Fruit fly (Drosophila melanogaster) whole organism, embryonic: ENCODE data around the gene CG10300.
A peak's percentile ranks its signal among the peaks of the same experiment; 100 is the strongest.

Experiments used
- ATbp ChIP-seq: fragments of 200-800 bp; sonication (Bioruptor generic); optimal IDR thresholded peaks from 2 replicates; lab custom pipeline; 2017; ENCODE audit warnings: missing biosample characterization, mild to moderate bottlenecking, missing genetic modification characterization, missing genetic modification reagents
- CG12155 ChIP-seq: fragments of 200-800 bp; sonication (Bioruptor generic); optimal IDR thresholded peaks from 3 replicates; lab custom pipeline; 2016; ENCODE audit warnings: missing biosample characterization, missing genetic modification characterization
- CG13624 ChIP-seq: fragments of 200-800 bp; sonication (Bioruptor generic); optimal IDR thresholded peaks from 2 replicates; lab custom pipeline; 2016; ENCODE audit warnings: missing biosample characterization, missing genetic modification characterization
- CG14710 ChIP-seq: fragments of 200-800 bp; sonication (Bioruptor generic); optimal IDR thresholded peaks from 3 replicates; lab custom pipeline; 2019; ENCODE audit warnings: missing biosample characterization, mild to moderate bottlenecking, missing genetic modification characterization, moderate library complexity
- CG1529 ChIP-seq: fragments of 200-800 bp; sonication (Bioruptor generic); optimal IDR thresholded peaks from 3 replicates; lab custom pipeline; 2018; ENCODE audit warnings: missing biosample characterization, missing genetic modification characterization
- CG16815 ChIP-seq: fragments of 200-800 bp; sonication (Bioruptor generic); optimal IDR thresholded peaks from 3 replicates; lab custom pipeline; 2017; ENCODE audit warnings: missing biosample characterization, mild to moderate bottlenecking, missing genetic modification characterization
- CG17385 ChIP-seq: fragments of 200-800 bp; sonication (Bioruptor generic); optimal IDR thresholded peaks from 3 replicates; lab custom pipeline; 2018; ENCODE audit warnings: missing biosample characterization, mild to moderate bottlenecking, missing genetic modification characterization
- CG2116 ChIP-seq: fragments of 200-800 bp; sonication (Bioruptor generic); optimal IDR thresholded peaks from 3 replicates; lab custom pipeline; 2018; ENCODE audit warnings: missing biosample characterization, mild to moderate bottlenecking, missing genetic modification characterization
- CG33213 ChIP-seq: fragments of 200-800 bp; sonication (Bioruptor generic); optimal IDR thresholded peaks from 3 replicates; lab custom pipeline; 2016; ENCODE audit warnings: missing biosample characterization, missing genetic modification characterization
- CG3847 ChIP-seq: fragments of 200-800 bp; sonication (Bioruptor generic); IDR thresholded peaks from 2 replicates; pipeline ENCODE4 v1.3.6; 2022; ENCODE audit warnings: missing biosample characterization, missing genetic modification characterization
- CG4854 ChIP-seq: fragments of 200-800 bp; sonication (Bioruptor generic); optimal IDR thresholded peaks from 2 replicates; lab custom pipeline; 2016; ENCODE audit warnings: missing biosample characterization, missing genetic modification characterization, inconsistent platforms
- CG6175 ChIP-seq: fragments of 200-800 bp; sonication (Bioruptor generic); IDR thresholded peaks from 3 replicates; pipeline ENCODE4 v1.3.6; 2022; ENCODE audit warnings: missing biosample characterization, missing genetic modification characterization
- CG6689 ChIP-seq: fragments of 200-800 bp; sonication (Bioruptor generic); IDR thresholded peaks from 2 replicates; pipeline ENCODE4 v1.3.6; 2022; ENCODE audit warnings: missing biosample characterization, missing genetic modification characterization
- CG7928 ChIP-seq: fragments of 200-800 bp; sonication (Bioruptor generic); optimal IDR thresholded peaks from 2 replicates; lab custom pipeline; 2017; ENCODE audit warnings: missing biosample characterization, mild to moderate bottlenecking, missing genetic modification characterization
- CG7963 ChIP-seq: fragments of 200-800 bp; sonication (Bioruptor generic); IDR thresholded peaks from 3 replicates; pipeline ENCODE4 v1.3.6; 2022; ENCODE audit warnings: missing biosample characterization, missing genetic modification characterization; ENCODE audit not compliant: partially characterized antibody
- CG8089 ChIP-seq: fragments of 200-800 bp; sonication (Bioruptor generic); optimal IDR thresholded peaks from 3 replicates; lab custom pipeline; 2016; ENCODE audit warnings: missing biosample characterization, missing genetic modification characterization
- CG8388 ChIP-seq: fragments of 200-800 bp; sonication (Bioruptor generic); optimal IDR thresholded peaks from 2 replicates; lab custom pipeline; 2019; ENCODE audit warnings: missing biosample characterization, mild to moderate bottlenecking, missing genetic modification characterization, moderate library complexity
- CkIIα-i1 ChIP-seq: fragments of 200-800 bp; sonication (Bioruptor generic); IDR thresholded peaks from 2 replicates; pipeline ENCODE4 v1.3.6; 2022; ENCODE audit warnings: missing biosample characterization, missing genetic modification characterization
- Doc2 ChIP-seq: fragments of 200-800 bp; sonication (Bioruptor generic); IDR thresholded peaks from 2 replicates; pipeline ENCODE4 v1.3.6; 2022; ENCODE audit warnings: missing biosample characterization, missing genetic modification characterization
- ERR ChIP-seq: fragments of 200-800 bp; sonication (Bioruptor generic); optimal IDR thresholded peaks from 2 replicates; lab custom pipeline; 2016; ENCODE audit warnings: missing biosample characterization, missing genetic modification characterization
- Eip74EF ChIP-seq, 2 experiments: fragments of 200-800 bp in 1 of 2; fragments of >200 bp in 1 of 2; sonication (Bioruptor generic) in 1 of 2; optimal IDR thresholded peaks; 2 replicates each; lab custom pipeline; 2017 to 2019; ENCODE audit warnings: missing biosample characterization in 2 of 2, missing genetic modification characterization in 2 of 2, mild to moderate bottlenecking in 1 of 2, moderate library complexity in 1 of 2
- Med ChIP-seq: fragments of 200-800 bp; sonication (Bioruptor generic); peaks from one replicate; lab custom pipeline; 2016; ENCODE audit warnings: missing biosample characterization, missing genetic modification characterization, mild to moderate bottlenecking, inconsistent platforms, moderate library complexity
- Sin3A ChIP-seq: fragments of >200 bp; optimal IDR thresholded peaks from 2 replicates; lab custom pipeline; 2018
- Tbp ChIP-seq: fragments of >200 bp; optimal IDR thresholded peaks from 2 replicates; lab custom pipeline; 2018; ENCODE audit warnings: missing biosample characterization, missing genetic modification characterization
- Vsx1 ChIP-seq: fragments of 200-800 bp; sonication (Bioruptor generic); optimal IDR thresholded peaks from 2 replicates; lab custom pipeline; 2017; ENCODE audit warnings: missing biosample characterization, mild to moderate bottlenecking, missing genetic modification characterization, missing genetic modification reagents
- bsh ChIP-seq, 2 experiments: fragments of 200-800 bp; sonication (Bioruptor generic); optimal IDR thresholded peaks; 2 replicates each; lab custom pipeline; 2017 to 2018; ENCODE audit warnings: mild to moderate bottlenecking in 2 of 2, missing biosample characterization in 2 of 2, missing genetic modification characterization in 2 of 2, moderate library complexity in 1 of 2
- cato ChIP-seq: fragments of 200-800 bp; sonication (Bioruptor generic); optimal IDR thresholded peaks from 2 replicates; lab custom pipeline; 2016; ENCODE audit warnings: missing biosample characterization, missing genetic modification characterization, borderline replicate concordance
- crp ChIP-seq, 2 experiments: fragments of 200-800 bp; sonication (Bioruptor generic); optimal IDR thresholded peaks; 2 replicates in 1 of 2; 3 replicates in 1 of 2; lab custom pipeline; 2017; ENCODE audit warnings: missing biosample characterization in 2 of 2, missing genetic modification characterization in 2 of 2, mild to moderate bottlenecking in 1 of 2, moderate library complexity in 1 of 2
- emc ChIP-seq: fragments of 200-800 bp; sonication (Bioruptor generic); optimal IDR thresholded peaks from 2 replicates; lab custom pipeline; 2016; ENCODE audit warnings: missing biosample characterization, missing genetic modification characterization
- en ChIP-seq: fragments of 200-800 bp; sonication (Bioruptor generic); optimal IDR thresholded peaks from 2 replicates; lab custom pipeline; 2016; ENCODE audit warnings: missing biosample characterization, missing genetic modification characterization
- exex ChIP-seq: fragments of 200-800 bp; sonication (Bioruptor generic); optimal IDR thresholded peaks from 4 replicates; lab custom pipeline; 2018; ENCODE audit warnings: missing biosample characterization, mild to moderate bottlenecking, missing genetic modification characterization, moderate library complexity
- fd96Cb ChIP-seq: fragments of 200-800 bp; sonication (Bioruptor generic); optimal IDR thresholded peaks from 2 replicates; lab custom pipeline; 2018; ENCODE audit warnings: missing biosample characterization, mild to moderate bottlenecking, missing genetic modification characterization, moderate library complexity
- fu2 ChIP-seq: fragments of 200-800 bp; sonication (Bioruptor generic); optimal IDR thresholded peaks from 2 replicates; lab custom pipeline; 2016; ENCODE audit warnings: missing biosample characterization, missing genetic modification characterization
- gem ChIP-seq: fragments of 200-800 bp; sonication (Bioruptor generic); optimal IDR thresholded peaks from 2 replicates; lab custom pipeline; 2019; ENCODE audit warnings: missing biosample characterization, mild to moderate bottlenecking, missing genetic modification characterization, moderate library complexity
- gsb-n ChIP-seq: fragments of 200-800 bp; sonication (Bioruptor generic); optimal IDR thresholded peaks from 3 replicates; lab custom pipeline; 2018; ENCODE audit warnings: missing biosample characterization, mild to moderate bottlenecking, missing genetic modification characterization
- hbn ChIP-seq: fragments of 200-800 bp; sonication (Bioruptor generic); IDR thresholded peaks from 2 replicates; pipeline ENCODE4 v1.3.6; 2022; ENCODE audit warnings: missing biosample characterization, missing genetic modification characterization; ENCODE audit not compliant: partially characterized antibody
- hth ChIP-seq: fragments of >200 bp; optimal IDR thresholded peaks from 2 replicates; lab custom pipeline; 2017; ENCODE audit warnings: inconsistent platforms
- jing ChIP-seq: fragments of 200-800 bp; sonication (Bioruptor generic); optimal IDR thresholded peaks from 2 replicates; lab custom pipeline; 2018; ENCODE audit warnings: missing biosample characterization, mild to moderate bottlenecking, missing genetic modification characterization
- lola ChIP-seq, 3 experiments: fragments of >200 bp in 2 of 3; fragments of 200-800 bp in 1 of 3; sonication (Bioruptor generic) in 1 of 3; optimal IDR thresholded peaks; 2 replicates each; lab custom pipeline; 2017 to 2019; ENCODE audit warnings: missing biosample characterization in 3 of 3, missing genetic modification characterization in 3 of 3, mild to moderate bottlenecking in 1 of 3, moderate library complexity in 1 of 3
- maf-S ChIP-seq: fragments of 200-800 bp; sonication (Bioruptor generic); optimal IDR thresholded peaks from 2 replicates; lab custom pipeline; 2016; ENCODE audit warnings: missing biosample characterization, missing genetic modification characterization
- mam ChIP-seq: fragments of 200-800 bp; sonication (Bioruptor generic); optimal IDR thresholded peaks from 3 replicates; lab custom pipeline; 2016; ENCODE audit warnings: missing biosample characterization, missing genetic modification characterization
- otp ChIP-seq: fragments of 200-800 bp; sonication (Bioruptor generic); IDR thresholded peaks from 3 replicates; pipeline ENCODE4, ENCODE4 v1.3.6; 2022; ENCODE audit warnings: missing biosample characterization, missing genetic modification characterization
- p53 ChIP-seq: fragments of 200-800 bp; sonication (Bioruptor generic); optimal IDR thresholded peaks from 2 replicates; lab custom pipeline; 2016; ENCODE audit warnings: missing biosample characterization, missing genetic modification characterization
- prd ChIP-seq, 3 experiments: fragments of >200 bp in 2 of 3; fragments of 200-800 bp in 1 of 3; sonication (Bioruptor generic) in 1 of 3; optimal IDR thresholded peaks in 2 of 3; IDR thresholded peaks in 1 of 3; 2 replicates in 2 of 3; 3 replicates in 1 of 3; pipeline versions ENCODE4 v1.3.6 to Lab custom; 2017 to 2022; ENCODE audit warnings: missing biosample characterization in 1 of 3, missing genetic modification characterization in 1 of 3
- sc ChIP-seq, 3 experiments: fragments of >200 bp in 2 of 3; fragments of 200-800 bp in 1 of 3; sonication (Bioruptor generic) in 1 of 3; optimal IDR thresholded peaks; 2 replicates in 2 of 3; 3 replicates in 1 of 3; lab custom pipeline; 2017; ENCODE audit warnings: mild to moderate bottlenecking in 1 of 3, missing biosample characterization in 1 of 3, missing genetic modification characterization in 1 of 3, missing genetic modification reagents in 1 of 3
- seq ChIP-seq: fragments of 200-800 bp; sonication (Bioruptor generic); IDR thresholded peaks from 2 replicates; pipeline ENCODE4 v1.3.6; 2022; ENCODE audit warnings: missing biosample characterization, missing genetic modification characterization
- sqz ChIP-seq: fragments of 200-800 bp; sonication (Bioruptor generic); optimal IDR thresholded peaks from 3 replicates; lab custom pipeline; 2018; ENCODE audit warnings: missing biosample characterization, mild to moderate bottlenecking, missing genetic modification characterization
- z ChIP-seq: fragments of 200-800 bp; sonication (Bioruptor generic); IDR thresholded peaks from 3 replicates; pipeline ENCODE4 v1.3.6; 2022; ENCODE audit warnings: missing biosample characterization, missing genetic modification characterization
- zf30C ChIP-seq: fragments of 200-800 bp; sonication (Bioruptor generic); optimal IDR thresholded peaks from 3 replicates; lab custom pipeline; 2018; ENCODE audit warnings: missing biosample characterization, mild to moderate bottlenecking, missing genetic modification characterization

The CG10300 gene

DNA sequence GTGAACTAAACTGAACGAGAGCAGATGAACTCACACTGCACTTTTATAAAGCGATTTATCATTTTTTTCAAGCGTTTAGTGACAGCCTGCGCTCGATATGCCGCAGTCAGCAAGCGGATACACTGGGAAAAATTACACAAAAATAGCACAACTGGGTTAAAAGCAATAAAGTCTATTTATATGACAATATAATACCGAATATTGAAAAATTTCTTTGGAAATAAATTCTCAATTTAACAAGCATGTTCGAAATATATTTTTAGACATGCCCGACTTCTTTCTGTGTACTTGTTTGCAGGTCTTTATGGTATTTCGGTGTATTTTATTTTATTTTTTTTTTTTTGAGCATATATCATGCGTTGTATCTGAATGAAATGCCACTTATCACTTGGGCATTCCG is 2.6 kb downstream of the CG10300 start (continued):
- TF ChIP-seq bsh (GFP tag; optimal IDR thresholded peaks at IDR 0.05; lab: Kevin White, UChicago) (peak in 1 of 2 experiments; percentile 82), CG13624 (peak; percentile 10), CG8089 (GFP tag; lab: Kevin White, UChicago) (peak; percentile 16), CG3847 (GFP tag; lab: Robert Waterston, UW) (0 out of 2 replicates have a peak, but pooled peaks have one; percentile 14), Sin3A (lab: Kevin White, UChicago) (no peak), sqz (GFP tag; lab: Kevin White, UChicago) (peak; percentile 41), Med (GFP tag; lab: Kevin White, UChicago) (no peak), lola (GFP tag; optimal IDR thresholded peaks at IDR 0.05; lab: Kevin White, UChicago) (peak in 1 of 3 experiments; percentile 66), CG16815 (GFP tag; lab: Kevin White, UChicago) (peak; percentile 47), ERR (GFP tag; lab: Kevin White, UChicago) (no peak), CG14710 (tag; lab: Kevin White, UChicago) (peak; percentile 68), Eip74EF (GFP tag; optimal IDR thresholded peaks at IDR 0.05; lab: Kevin White, UChicago) (peak in 1 of 2 experiments; percentile 48), fd96Cb (tag; lab: Kevin White, UChicago) (peak; percentile 72), Vsx1 (GFP tag; lab: Kevin White, UChicago) (peak; percentile 39), CG17385 (peak; percentile 58), en (no peak), fu2 (GFP tag; lab: Kevin White, UChicago) (peak; percentile 7), CkIIα-i1 (GFP tag; lab: Robert Waterston, UW) (no peak), CG6175 (GFP tag; lab: Robert Waterston, UW) (no peak), otp (GFP tag; lab: Robert Waterston, UW) (peak; percentile 70; the same call in 2 of the 3 replicates), hth (lab: Kevin White, UChicago) (no peak), gsb-n (tag; lab: Kevin White, UChicago) (peak; percentile 69), prd (optimal IDR thresholded peaks at IDR 0.05; lab: Kevin White, UChicago) (no peak), prd (GFP tag; IDR thresholded peaks at IDR 0.05; lab: Robert Waterston, UW) (peak; percentile 77), Tbp (GFP tag; lab: Kevin White, UChicago) (no peak), CG12155 (GFP tag; lab: Kevin White, UChicago) (peak; percentile 50), emc (GFP tag; lab: Kevin White, UChicago) (no peak), CG2116 (no peak), crp (GFP tag; optimal IDR thresholded peaks at IDR 0.05; lab: Kevin White, UChicago) (no peak), mam (GFP tag; lab: Kevin White, UChicago) (peak; percentile 20), CG6689 (GFP tag; lab: Robert Waterston, UW) (0 out of 2 replicates have a peak, but pooled peaks have one; percentile 21), CG7963 (GFP tag; lab: Robert Waterston, UW) (no peak), seq (GFP tag; lab: Robert Waterston, UW) (0 out of 2 replicates have a peak, but pooled peaks have one; percentile 48), CG8388 (peak; percentile 78), CG7928 (GFP tag; lab: Kevin White, UChicago) (no peak), zf30C (GFP tag; lab: Kevin White, UChicago) (peak; percentile 55), gem (peak; percentile 84), exex (no peak), cato (GFP tag; lab: Kevin White, UChicago) (peak; percentile 26), jing (GFP tag; lab: Kevin White, UChicago) (peak; percentile 29), sc (optimal IDR thresholded peaks at IDR 0.05; lab: Kevin White, UChicago) (no peak), sc (GFP tag; optimal IDR thresholded peaks at IDR 0.05; lab: Kevin White, UChicago) (peak; percentile 56), ATbp (GFP tag; lab: Kevin White, UChicago) (peak; percentile 59), CG1529 (GFP tag; lab: Kevin White, UChicago) (peak; percentile 51), p53 (GFP tag; lab: Kevin White, UChicago) (no peak), CG33213 (GFP tag; lab: Kevin White, UChicago) (peak; percentile 30), z (GFP tag; lab: Robert Waterston, UW) (no peak), CG4854 (GFP tag; lab: Kevin White, UChicago) (no peak), hbn (GFP tag; lab: Robert Waterston, UW) (no peak), Doc2 (no peak), maf-S (GFP tag; lab: Kevin White, UChicago) (peak; percentile 45)
